Fruit fly (Drosophila melanogaster) whole organism, adult: ENCODE data around the gene Act87E.

ENCODE experiments used
- CG11617 ChIP-seq: fragments of 200-800 bp; sonication (Bioruptor generic); optimal IDR thresholded peaks from 2 replicates; lab custom pipeline; 2017; ENCODE audit warnings: mild to moderate bottlenecking, missing biosample characterization, missing genetic modification reagents, missing genetic modification characterization
- CG12768 ChIP-seq: fragments of 200-800 bp; sonication (Bioruptor generic); optimal IDR thresholded peaks from 2 replicates; lab custom pipeline; 2017; ENCODE audit warnings: missing biosample characterization, missing genetic modification characterization, mild to moderate bottlenecking, moderate library complexity, missing genetic modification reagents
- CG14711 ChIP-seq: fragments of 200-800 bp; sonication (Bioruptor generic); optimal IDR thresholded peaks from 2 replicates; lab custom pipeline; 2018; ENCODE audit warnings: missing biosample characterization, mild to moderate bottlenecking, missing genetic modification characterization, moderate library complexity
- CG1620 ChIP-seq: fragments of 200-800 bp; sonication (Bioruptor generic); optimal IDR thresholded peaks from 2 replicates; lab custom pipeline; 2016; ENCODE audit warnings: missing biosample characterization, missing genetic modification characterization
- CG33017 ChIP-seq: fragments of 200-800 bp; sonication (Bioruptor generic); optimal IDR thresholded peaks from 2 replicates; lab custom pipeline; 2018; ENCODE audit warnings: missing biosample characterization, mild to moderate bottlenecking, missing genetic modification characterization, moderate library complexity
- CG5204 ChIP-seq: fragments of 200-800 bp; sonication (Bioruptor generic); optimal IDR thresholded peaks from 2 replicates; lab custom pipeline; 2016; ENCODE audit warnings: missing biosample characterization, missing genetic modification characterization
- CG7045 ChIP-seq: fragments of 200-800 bp; sonication (Bioruptor generic); optimal IDR thresholded peaks from 2 replicates; lab custom pipeline; 2017; ENCODE audit warnings: missing biosample characterization, mild to moderate bottlenecking, missing genetic modification characterization
- CG7101 ChIP-seq: fragments of 200-800 bp; sonication (Bioruptor generic); optimal IDR thresholded peaks from 2 replicates; lab custom pipeline; 2018; ENCODE audit warnings: missing biosample characterization, mild to moderate bottlenecking, missing genetic modification characterization, moderate library complexity
- Clk ChIP-seq: fragments of 200-800 bp; sonication (Bioruptor generic); optimal IDR thresholded peaks from 2 replicates; lab custom pipeline; 2017; ENCODE audit warnings: missing biosample characterization, missing genetic modification characterization
- Crg-1 ChIP-seq: fragments of 200-800 bp; sonication (Bioruptor generic); optimal IDR thresholded peaks from 2 replicates; lab custom pipeline; 2016; ENCODE audit warnings: missing biosample characterization, missing genetic modification characterization
- Hr96 ChIP-seq: fragments of 200-800 bp; sonication (Bioruptor generic); optimal IDR thresholded peaks from 2 replicates; lab custom pipeline; 2016; ENCODE audit warnings: missing biosample characterization, missing genetic modification characterization
- Mnt ChIP-seq: fragments of 200-800 bp; sonication (Bioruptor generic); optimal IDR thresholded peaks from 2 replicates; lab custom pipeline; 2016; ENCODE audit warnings: missing biosample characterization, mild to moderate bottlenecking, missing genetic modification characterization
- bab1 ChIP-seq: fragments of 200-800 bp; sonication (Bioruptor generic); optimal IDR thresholded peaks from 3 replicates; lab custom pipeline; 2019; ENCODE audit warnings: missing biosample characterization, mild to moderate bottlenecking, missing genetic modification characterization, moderate library complexity
- cic ChIP-seq: fragments of 200-800 bp; sonication (Bioruptor generic); optimal IDR thresholded peaks from 2 replicates; lab custom pipeline; 2017; ENCODE audit warnings: missing biosample characterization, mild to moderate bottlenecking, missing genetic modification characterization, moderate library complexity
- cnc ChIP-seq, 2 experiments: fragments of >200 bp; optimal IDR thresholded peaks; 2 replicates each; lab custom pipeline; 2017
- kay ChIP-seq: fragments of 200-800 bp; sonication (Bioruptor generic); peaks from one replicate; lab custom pipeline; 2016; ENCODE audit warnings: missing biosample characterization, missing genetic modification characterization, borderline replicate concordance
- ovo ChIP-seq: fragments of 200-800 bp; sonication (Bioruptor generic); optimal IDR thresholded peaks from 2 replicates; lab custom pipeline; 2016; ENCODE audit warnings: missing biosample characterization, missing genetic modification characterization
- pad ChIP-seq: fragments of 200-800 bp; sonication (Bioruptor generic); optimal IDR thresholded peaks from 3 replicates; lab custom pipeline; 2017; ENCODE audit warnings: missing biosample characterization, missing genetic modification characterization, mild to moderate bottlenecking, moderate library complexity, missing genetic modification reagents
- tj ChIP-seq: fragments of 200-800 bp; sonication (Bioruptor generic); optimal IDR thresholded peaks from 3 replicates; lab custom pipeline; 2017; ENCODE audit warnings: missing biosample characterization, mild to moderate bottlenecking, missing genetic modification characterization, moderate library complexity
- toe ChIP-seq: fragments of 200-800 bp; sonication (Bioruptor generic); optimal IDR thresholded peaks from 2 replicates; lab custom pipeline; 2016; ENCODE audit warnings: missing biosample characterization, missing genetic modification characterization

The Act87E gene

dm6 chr3R:13425470-13426033 is at the start of gene Act87E:
TSS of gene Act87E (plus strand) at chr3R:13425983.
- TF ChIP-seq ovo (no peak), kay (GFP tag; lab: Kevin White, UChicago) (no peak), CG5204 (GFP tag; lab: Kevin White, UChicago) (no peak), CG7101 (tag; lab: Kevin White, UChicago) (no peak), CG14711 (tag; lab: Kevin White, UChicago) (no peak), CG11617 (GFP tag; lab: Kevin White, UChicago) (no peak), bab1 (no peak), Hr96 (GFP tag; lab: Kevin White, UChicago) (no peak), cic (GFP tag; lab: Kevin White, UChicago) (no peak), Crg-1 (GFP tag; lab: Kevin White, UChicago) (no peak), tj (GFP tag; lab: Kevin White, UChicago) (no peak), CG1620 (no peak), CG12768 (GFP tag; lab: Kevin White, UChicago) (no peak)

DNA sequence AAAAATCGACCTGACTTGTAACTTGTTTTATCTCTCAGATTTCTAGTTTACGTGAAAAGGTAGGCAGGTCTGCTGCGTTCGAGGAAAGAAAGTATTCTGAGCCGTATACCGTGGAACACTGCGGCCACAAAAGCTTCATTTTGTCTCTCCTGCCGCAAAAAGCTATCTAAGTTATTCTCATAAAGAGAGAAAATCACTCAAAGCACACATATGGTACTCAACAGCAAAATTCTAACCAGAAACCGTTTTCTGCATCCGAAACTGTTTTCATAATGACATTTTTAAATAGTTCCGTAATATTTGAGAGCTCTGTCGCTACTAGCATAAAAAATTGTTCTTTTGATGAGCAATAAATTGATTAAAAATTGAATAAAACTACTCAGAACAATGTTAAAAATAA is 46.1 kb upstream of the Act87E start, which contains the start of the genes CG9813 and CG8870:
TSS of gene CG9813 (minus strand) at position 101 of the 400 bp plus-strand sequence.
TSS of gene CG8870 (plus strand) at position 168 of the 400 bp plus-strand sequence.
- TF ChIP-seq ovo (no peak), CG7101 (tag; lab: Kevin White, UChicago) (no peak), pad (GFP tag; lab: Kevin White, UChicago) (no peak), CG5204 (GFP tag; lab: Kevin White, UChicago) (no peak), CG11617 (GFP tag; lab: Kevin White, UChicago) (no peak), CG1620 (no peak), CG33017 (tag; lab: Kevin White, UChicago) (no peak), CG14711 (tag; lab: Kevin White, UChicago) (no peak), bab1 (no peak), Mnt (GFP tag; lab: Kevin White, UChicago) (no peak), toe (GFP tag; lab: Kevin White, UChicago) (no peak), tj (GFP tag; lab: Kevin White, UChicago) (no peak), CG12768 (GFP tag; lab: Kevin White, UChicago) (no peak), cnc (optimal IDR thresholded peaks at IDR 0.05; lab: Kevin White, UChicago) (no peak)

DNA sequence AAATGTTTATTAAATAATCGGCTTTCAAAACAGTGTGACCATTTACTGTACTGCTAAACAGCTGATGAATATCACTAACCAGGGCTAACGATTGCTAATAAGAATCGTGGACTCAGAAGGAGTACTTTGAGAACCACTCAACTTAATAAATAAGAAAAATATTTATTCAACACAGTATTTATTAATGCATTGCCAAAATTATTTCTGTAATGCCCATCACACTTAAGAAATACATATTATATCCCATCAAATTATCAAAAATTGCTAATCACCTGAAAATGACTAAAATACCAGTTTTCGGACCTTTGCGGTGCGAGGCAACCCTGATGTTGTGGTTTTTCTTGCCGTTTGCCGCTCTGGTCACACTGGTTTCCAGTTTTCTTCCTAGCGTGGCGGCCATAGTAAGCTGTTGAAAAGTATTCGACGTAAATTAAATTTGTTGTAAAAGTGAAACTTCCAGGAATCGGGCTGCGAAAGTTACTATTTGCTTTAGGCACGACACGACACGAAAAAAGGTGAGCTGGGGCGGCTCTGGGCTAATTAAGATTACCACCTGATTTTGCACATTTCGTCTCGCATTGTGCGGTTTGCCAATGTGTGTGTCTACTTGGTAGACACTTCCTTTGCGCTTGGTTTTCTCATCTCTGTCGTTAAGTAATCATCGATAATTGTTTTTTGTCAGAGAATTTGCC is 43.9 kb upstream of the Act87E start, which contains the start of the genes mRpS21 and Droj2:
TSS of gene mRpS21 (minus strand) at position 66 of the 692 bp plus-strand sequence.
TSS of gene Droj2 (plus strand) at position 363 of the 692 bp plus-strand sequence.
- TF ChIP-seq CG11617 (GFP tag; lab: Kevin White, UChicago) (peak; percentile 39), Mnt (GFP tag; lab: Kevin White, UChicago) (peak; percentile 30), CG5204 (GFP tag; lab: Kevin White, UChicago) (peak; percentile 82), CG14711 (tag; lab: Kevin White, UChicago) (peak; percentile 92), Clk (GFP tag; lab: Kevin White, UChicago) (peak; percentile 56), pad (GFP tag; lab: Kevin White, UChicago) (peak; percentile 25), CG7101 (tag; lab: Kevin White, UChicago) (peak; percentile 68), cic (GFP tag; lab: Kevin White, UChicago) (no peak), ovo (peak; percentile 37), toe (GFP tag; lab: Kevin White, UChicago) (peak; percentile 80), CG1620 (peak; percentile 71), bab1 (peak; percentile 66), CG7045 (GFP tag; lab: Kevin White, UChicago) (peak; percentile 47), tj (GFP tag; lab: Kevin White, UChicago) (peak; percentile 40), cnc (optimal IDR thresholded peaks at IDR 0.05; lab: Kevin White, UChicago) (no peak), Hr96 (GFP tag; lab: Kevin White, UChicago) (no peak), Crg-1 (GFP tag; lab: Kevin White, UChicago) (peak; percentile 63), CG12768 (GFP tag; lab: Kevin White, UChicago) (peak; percentile 39), kay (GFP tag; lab: Kevin White, UChicago) (no peak), CG33017 (tag; lab: Kevin White, UChicago) (peak; percentile 34)

DNA sequence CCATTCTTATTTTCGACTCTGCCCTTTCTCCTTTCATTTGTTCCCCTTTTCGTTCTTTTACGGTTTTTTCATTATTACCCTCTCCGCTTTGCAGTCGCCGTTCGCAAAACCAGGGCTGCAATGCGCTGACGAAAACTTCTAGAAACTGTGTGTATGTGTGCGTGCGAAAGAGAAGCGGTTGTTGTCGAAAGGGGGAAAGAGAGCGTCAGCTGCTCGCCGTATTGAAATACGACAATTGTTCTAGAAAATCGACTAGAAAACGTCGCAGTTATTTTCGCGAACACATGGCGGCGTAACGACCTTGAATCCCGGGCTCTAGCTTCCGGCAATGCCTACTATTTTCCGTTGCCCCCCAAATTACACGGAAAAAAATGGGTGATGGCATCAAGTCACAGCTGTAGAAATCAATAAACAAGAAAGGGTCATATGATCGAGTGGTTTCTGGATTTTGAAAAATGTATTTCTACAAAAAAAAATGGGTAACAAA is 43.1 kb upstream of the Act87E start:
- TF ChIP-seq CG33017 (tag; lab: Kevin White, UChicago) (peak; percentile 31), CG7101 (tag; lab: Kevin White, UChicago) (peak; percentile 23), Clk (GFP tag; lab: Kevin White, UChicago) (no peak), Crg-1 (GFP tag; lab: Kevin White, UChicago) (no peak), kay (GFP tag; lab: Kevin White, UChicago) (peak; percentile 93), CG12768 (GFP tag; lab: Kevin White, UChicago) (peak; percentile 21), bab1 (peak; percentile 3), CG11617 (GFP tag; lab: Kevin White, UChicago) (peak; percentile 50), pad (GFP tag; lab: Kevin White, UChicago) (peak; percentile 92), CG5204 (GFP tag; lab: Kevin White, UChicago) (no peak), Hr96 (GFP tag; lab: Kevin White, UChicago) (no peak), Mnt (GFP tag; lab: Kevin White, UChicago) (peak; percentile 86), CG14711 (tag; lab: Kevin White, UChicago) (peak; percentile 22), CG7045 (GFP tag; lab: Kevin White, UChicago) (no peak), ovo (peak; percentile 15), cic (GFP tag; lab: Kevin White, UChicago) (peak; percentile 32), CG1620 (no peak), cnc (optimal IDR thresholded peaks at IDR 0.05; lab: Kevin White, UChicago) (no peak), tj (GFP tag; lab: Kevin White, UChicago) (no peak), toe (GFP tag; lab: Kevin White, UChicago) (no peak)
